Worm (Caenorhabditis elegans): ENCODE data around the gene Y116F11B.9.

DNA sequence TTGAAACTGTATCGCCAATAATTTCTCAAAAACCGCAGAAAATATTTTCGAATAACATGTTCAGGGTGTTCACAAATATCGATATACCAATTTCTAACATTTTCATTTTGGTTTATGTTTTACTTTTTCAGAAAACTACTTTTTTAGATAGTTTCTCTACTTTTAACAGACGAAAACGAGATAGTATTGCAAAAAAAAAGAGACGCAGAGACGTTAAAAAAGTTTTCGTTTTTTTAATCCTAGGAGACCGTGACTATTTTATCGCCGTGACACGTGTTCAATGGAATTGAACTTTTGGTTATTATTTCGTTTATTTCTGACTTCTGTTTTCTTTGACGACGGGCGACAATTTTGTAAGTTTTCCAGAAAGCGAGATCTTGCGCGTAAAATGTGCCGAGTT lies 19.8 kb downstream of the Y116F11B.9 start, which contains the start of gene Y116F11B.7:
- no peak for TF ChIP-seq pax-1 (tag; optimal IDR thresholded peaks at IDR 0.05)
- TF ChIP-seq gmeb-2 (tag; optimal IDR thresholded peaks at IDR 0.05): no peak
- TF ChIP-seq lin-11 (tag; optimal IDR thresholded peaks at IDR 0.05): no peak
- no peak for TF ChIP-seq unc-42 (tag; optimal IDR thresholded peaks at IDR 0.05)
- no peak for TF ChIP-seq ceh-34 (tag; optimal IDR thresholded peaks at IDR 0.05)
- no peak for TF ChIP-seq fkh-10 (GFP tag; optimal IDR thresholded peaks at IDR 0.05)
- no peak for TF ChIP-seq fax-1 (tag; optimal IDR thresholded peaks at IDR 0.05)
- TF ChIP-seq hlh-30 (tag; optimal IDR thresholded peaks at IDR 0.05; ENCODE audit: insufficient read depth): no peak
- no peak for TF ChIP-seq elt-2 (tag; optimal IDR thresholded peaks at IDR 0.05)
- no peak for TF ChIP-seq ahr-1 (tag; optimal IDR thresholded peaks at IDR 0.05)
- TF ChIP-seq pros-1 (tag; optimal IDR thresholded peaks at IDR 0.05): no peak
